Worm (Caenorhabditis elegans) whole organism, L3 larva: ENCODE data around the gene sel-5.

Experiments
- R02D3.7 ChIP-seq: fragments of 150-350 bp; optimal IDR thresholded peaks from 2 replicates; lab custom pipeline; 2014; ENCODE audit warnings: missing biosample characterization, missing genetic modification characterization
- ZK546.5 ChIP-seq: sonication (generic microtip); optimal IDR thresholded peaks from 2 replicates; lab custom pipeline; 2017; ENCODE audit warnings: missing biosample characterization, missing genetic modification characterization
- aly-2 ChIP-seq: fragments of 150-350 bp; optimal IDR thresholded peaks from 2 replicates; lab custom pipeline; 2014; ENCODE audit warnings: missing biosample characterization, missing genetic modification characterization
- ama-1 ChIP-seq: fragments of 150-350 bp; optimal IDR thresholded peaks from 2 replicates; lab custom pipeline; 2018
- ceh-16 ChIP-seq: sonication (generic microtip); optimal IDR thresholded peaks from 2 replicates; lab custom pipeline; 2017; ENCODE audit warnings: missing biosample characterization, missing genetic modification characterization
- ceh-28 ChIP-seq: fragments of 150-350 bp; optimal IDR thresholded peaks from 2 replicates; lab custom pipeline; 2014; ENCODE audit warnings: missing biosample characterization, missing genetic modification reagents, missing genetic modification characterization
- ceh-82 ChIP-seq: fragments of 150-350 bp; optimal IDR thresholded peaks from 2 replicates; lab custom pipeline; 2014; ENCODE audit warnings: missing biosample characterization, missing genetic modification characterization
- ceh-9 ChIP-seq: sonication (generic microtip); optimal IDR thresholded peaks from 2 replicates; lab custom pipeline; 2018; ENCODE audit warnings: missing biosample characterization, missing genetic modification characterization
- daf-12 ChIP-seq: fragments of 150-350 bp; optimal IDR thresholded peaks from 2 replicates; lab custom pipeline; 2014; ENCODE audit warnings: missing biosample characterization, missing genetic modification reagents, missing genetic modification characterization
- egl-27 ChIP-seq: sonication (generic microtip); optimal IDR thresholded peaks from 4 replicates; lab custom pipeline; 2017; ENCODE audit warnings: missing biosample characterization, missing genetic modification reagents, missing genetic modification characterization
- egl-5 ChIP-seq: fragments of 150-350 bp; optimal IDR thresholded peaks from 2 replicates; lab custom pipeline; 2017; ENCODE audit warnings: missing biosample characterization, missing genetic modification reagents, missing genetic modification characterization, inconsistent platforms
- elt-1 ChIP-seq: fragments of 150-350 bp; optimal IDR thresholded peaks from 2 replicates; lab custom pipeline; 2014; ENCODE audit warnings: missing biosample characterization, missing genetic modification characterization
- elt-2 ChIP-seq: sonication (generic microtip); optimal IDR thresholded peaks from 2 replicates; lab custom pipeline; 2016; ENCODE audit warnings: missing genetic modification reagents, mild to moderate bottlenecking, missing genetic modification characterization, missing compliant biosample characterization
- elt-3 ChIP-seq, 3 experiments: fragments of 150-350 bp in 1 of 3; sonication (generic microtip) in 2 of 3; optimal IDR thresholded peaks; 2 replicates in 2 of 3; 4 replicates in 1 of 3; lab custom pipeline; 2014 to 2017; ENCODE audit warnings: missing biosample characterization in 3 of 3, missing genetic modification characterization in 3 of 3
- eor-1 ChIP-seq, 2 experiments: fragments of 150-350 bp; optimal IDR thresholded peaks; 2 replicates each; lab custom pipeline; 2014 to 2018; ENCODE audit warnings: missing biosample characterization in 2 of 2, missing genetic modification characterization in 2 of 2
- fkh-10 ChIP-seq: sonication (generic microtip); optimal IDR thresholded peaks from 2 replicates; lab custom pipeline; 2017; ENCODE audit warnings: missing biosample characterization, missing genetic modification reagents, missing genetic modification characterization
- fkh-2 ChIP-seq: fragments of 150-350 bp; optimal IDR thresholded peaks from 2 replicates; lab custom pipeline; 2014; ENCODE audit warnings: missing biosample characterization, missing genetic modification reagents, missing genetic modification characterization
- fos-1 ChIP-seq: fragments of 150-350 bp; optimal IDR thresholded peaks from 2 replicates; lab custom pipeline; 2014; ENCODE audit warnings: missing biosample characterization, missing genetic modification characterization
- hmg-11 ChIP-seq: sonication (generic microtip); optimal IDR thresholded peaks from 2 replicates; lab custom pipeline; 2016; ENCODE audit warnings: missing genetic modification characterization, missing compliant biosample characterization
- jun-1 ChIP-seq: fragments of 150-350 bp; optimal IDR thresholded peaks from 2 replicates; lab custom pipeline; 2014; ENCODE audit warnings: missing biosample characterization, missing genetic modification reagents, missing genetic modification characterization
- lin-15B ChIP-seq: fragments of 150-350 bp; optimal IDR thresholded peaks from 2 replicates; lab custom pipeline; 2014; ENCODE audit warnings: missing biosample characterization, missing genetic modification characterization
- lin-39 ChIP-seq: fragments of 150-350 bp; optimal IDR thresholded peaks from 2 replicates; lab custom pipeline; 2018; ENCODE audit warnings: missing biosample characterization, missing genetic modification reagents, missing genetic modification characterization
- lsy-12 ChIP-seq: sonication (generic microtip); optimal IDR thresholded peaks from 2 replicates; lab custom pipeline; 2016; ENCODE audit warnings: mild to moderate bottlenecking, missing genetic modification characterization, missing compliant biosample characterization
- mdl-1 ChIP-seq: fragments of 150-350 bp; optimal IDR thresholded peaks from 2 replicates; lab custom pipeline; 2014; ENCODE audit warnings: missing biosample characterization, missing genetic modification characterization
- mml-1 ChIP-seq: fragments of 150-350 bp; sonication (generic microtip); optimal IDR thresholded peaks from 3 replicates; lab custom pipeline; 2014; ENCODE audit warnings: missing biosample characterization, missing genetic modification characterization
- nfya-1 ChIP-seq: sonication (generic microtip); optimal IDR thresholded peaks from 2 replicates; lab custom pipeline; 2017; ENCODE audit warnings: missing genetic modification characterization, mild to moderate bottlenecking, missing compliant biosample characterization, antibody characterized with exemption, moderate library complexity; ENCODE audit not compliant: insufficient read depth
- nhr-11 ChIP-seq: fragments of 150-350 bp; optimal IDR thresholded peaks from 2 replicates; lab custom pipeline; 2014; ENCODE audit warnings: missing biosample characterization, missing genetic modification characterization
- nhr-12 ChIP-seq: fragments of 150-350 bp; optimal IDR thresholded peaks from 2 replicates; lab custom pipeline; 2014; ENCODE audit warnings: missing biosample characterization, missing genetic modification characterization
- nhr-23 ChIP-seq: fragments of 150-350 bp; optimal IDR thresholded peaks from 2 replicates; lab custom pipeline; 2014; ENCODE audit warnings: missing biosample characterization, missing genetic modification reagents, missing genetic modification characterization
- nhr-237 ChIP-seq: fragments of 150-350 bp; optimal IDR thresholded peaks from 2 replicates; lab custom pipeline; 2014; ENCODE audit warnings: missing biosample characterization, missing genetic modification characterization
- nhr-25 ChIP-seq: sonication (generic microtip); optimal IDR thresholded peaks from 2 replicates; lab custom pipeline; 2017; ENCODE audit warnings: missing biosample characterization, missing genetic modification characterization
- nhr-28 ChIP-seq: fragments of 150-350 bp; optimal IDR thresholded peaks from 2 replicates; lab custom pipeline; 2014; ENCODE audit warnings: missing biosample characterization, missing genetic modification characterization
- nhr-43 ChIP-seq: sonication (generic microtip); optimal IDR thresholded peaks from 2 replicates; lab custom pipeline; 2016; ENCODE audit warnings: mild to moderate bottlenecking, missing genetic modification characterization, missing compliant biosample characterization; ENCODE audit not compliant: poor library complexity, severe bottlenecking
- nhr-67 ChIP-seq: fragments of 150-350 bp; optimal IDR thresholded peaks from 2 replicates; lab custom pipeline; 2014; ENCODE audit warnings: missing biosample characterization, missing genetic modification characterization
- nhr-76 ChIP-seq: fragments of 150-350 bp; sonication (generic microtip); optimal IDR thresholded peaks from 5 replicates; lab custom pipeline; 2014; ENCODE audit warnings: missing biosample characterization, missing genetic modification characterization
- nhr-77 ChIP-seq: fragments of 150-350 bp; optimal IDR thresholded peaks from 2 replicates; lab custom pipeline; 2014; ENCODE audit warnings: missing biosample characterization, missing genetic modification characterization
- pha-4 ChIP-seq: fragments of 150-350 bp; optimal IDR thresholded peaks from 2 replicates; lab custom pipeline; 2014; ENCODE audit warnings: missing biosample characterization, missing genetic modification reagents, missing genetic modification characterization
- pqm-1 ChIP-seq: fragments of 150-350 bp; optimal IDR thresholded peaks from 2 replicates; lab custom pipeline; 2017; ENCODE audit warnings: missing biosample characterization, missing genetic modification characterization, inconsistent platforms
- sea-2 ChIP-seq: fragments of 150-350 bp; sonication (generic microtip); optimal IDR thresholded peaks from 4 replicates; lab custom pipeline; 2014; ENCODE audit warnings: missing biosample characterization, missing genetic modification reagents, missing genetic modification characterization
- skn-1 ChIP-seq: fragments of 150-350 bp; optimal IDR thresholded peaks from 2 replicates; lab custom pipeline; 2014; ENCODE audit warnings: missing biosample characterization, missing genetic modification characterization
- snpc-4 ChIP-seq: fragments of 150-350 bp; optimal IDR thresholded peaks from 2 replicates; lab custom pipeline; 2014; ENCODE audit warnings: missing biosample characterization, missing genetic modification characterization
- tbx-2 ChIP-seq: sonication (generic microtip); optimal IDR thresholded peaks from 2 replicates; lab custom pipeline; 2016; ENCODE audit warnings: mild to moderate bottlenecking, missing genetic modification characterization, missing compliant biosample characterization
- unc-39 ChIP-seq: sonication (generic microtip); optimal IDR thresholded peaks from 4 replicates; lab custom pipeline; 2017; ENCODE audit warnings: missing biosample characterization, missing genetic modification characterization
- unc-62 ChIP-seq: fragments of 150-350 bp; sonication (generic microtip); optimal IDR thresholded peaks from 4 replicates; lab custom pipeline; 2014; ENCODE audit warnings: missing biosample characterization, missing genetic modification reagents, missing genetic modification characterization
- zag-1 ChIP-seq: fragments of 150-350 bp; optimal IDR thresholded peaks from 2 replicates; lab custom pipeline; 2014; ENCODE audit warnings: missing biosample characterization, missing genetic modification characterization
- ztf-11 ChIP-seq: fragments of 150-350 bp; optimal IDR thresholded peaks from 2 replicates; lab custom pipeline; 2014; ENCODE audit warnings: missing biosample characterization, missing genetic modification characterization
- ztf-4 ChIP-seq: fragments of 150-350 bp; optimal IDR thresholded peaks from 2 replicates; lab custom pipeline; 2014; ENCODE audit warnings: missing biosample characterization, missing genetic modification characterization

The sel-5 gene

DNA sequence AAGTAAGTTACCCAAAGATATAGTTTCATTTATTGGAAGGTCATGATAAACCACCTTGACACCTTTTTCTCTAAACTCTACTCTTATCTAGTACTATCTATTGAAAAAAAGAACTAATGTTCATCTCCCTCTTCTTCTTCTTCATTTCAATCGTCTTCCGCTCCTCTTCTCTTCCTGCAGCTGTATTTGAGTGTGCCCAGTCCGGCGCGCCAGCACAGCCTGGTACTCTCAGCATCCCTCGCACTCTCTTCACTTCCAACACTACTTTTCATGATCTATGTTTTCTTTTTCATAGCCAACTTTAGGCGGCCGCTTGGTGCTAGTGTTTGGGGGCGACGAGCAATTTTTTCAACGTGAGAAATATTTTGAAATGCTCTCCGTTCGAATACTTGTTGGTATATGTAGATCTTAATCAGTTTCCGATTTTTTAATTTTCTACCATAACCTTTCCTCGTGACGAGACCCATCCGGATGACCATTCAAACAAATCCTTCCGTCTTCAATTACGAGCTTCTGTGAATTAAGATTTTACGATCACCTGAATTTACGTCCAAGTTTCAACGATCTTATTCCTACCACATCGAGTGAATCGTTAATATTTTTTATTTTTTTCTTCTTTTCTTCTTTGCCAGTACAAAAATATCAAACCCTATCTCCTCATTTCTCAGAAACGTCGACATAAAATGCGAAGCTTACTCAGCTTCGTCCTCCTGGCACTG, 16.0 kb downstream of the sel-5 start, which contains the start of gene pan-1:
TSS of gene pan-1 (plus strand) at position 669 of the 719 bp plus-strand sequence.
- TF ChIP-seq nfya-1 (peak; percentile 85), lin-39 (tag; lab: Kevin White, UChicago) (peak; percentile 76), nhr-25 (tag; lab: Kevin White, UChicago) (peak; percentile 51), daf-12 (tag; lab: Kevin White, UChicago) (no peak), lin-15B (no peak), aly-2 (no peak), nhr-77 (tag; lab: Kevin White, UChicago) (no peak), fkh-2 (tag; lab: Kevin White, UChicago) (no peak), ceh-16 (tag; lab: Kevin White, UChicago) (no peak), skn-1 (tag; lab: Kevin White, UChicago) (no peak), snpc-4 (tag; lab: Kevin White, UChicago) (peak; percentile 53), ztf-4 (tag; lab: Kevin White, UChicago) (no peak), egl-5 (tag; lab: Kevin White, UChicago) (peak; percentile 46), egl-27 (tag; lab: Kevin White, UChicago) (no peak), nhr-237 (tag; lab: Kevin White, UChicago) (no peak), ceh-82 (peak; percentile 25), nhr-11 (tag; lab: Kevin White, UChicago) (no peak), tbx-2 (tag; lab: Kevin White, UChicago) (no peak), fos-1 (tag; lab: Kevin White, UChicago) (no peak), unc-39 (tag; lab: Kevin White, UChicago) (no peak), sea-2 (no peak), ceh-28 (peak; percentile 9), ama-1 (lab: Kevin White, UChicago) (peak; percentile 80), nhr-67 (tag; lab: Kevin White, UChicago) (no peak), elt-1 (tag; lab: Kevin White, UChicago) (no peak), mdl-1 (tag; lab: Kevin White, UChicago) (no peak), jun-1 (tag; lab: Kevin White, UChicago) (no peak), pqm-1 (tag; lab: Kevin White, UChicago) (no peak), mml-1 (tag; lab: Kevin White, UChicago) (no peak), nhr-43 (no peak), eor-1 (tag; optimal IDR thresholded peaks at IDR 0.05; lab: Kevin White, UChicago) (no peak), lsy-12 (tag; lab: Kevin White, UChicago) (peak; percentile 49), ceh-9 (no peak), ZK546.5 (tag; lab: Kevin White, UChicago) (no peak), nhr-12 (no peak), ztf-11 (tag; lab: Kevin White, UChicago) (no peak), elt-2 (peak; percentile 24), unc-62 (GFP tag; lab: Kevin White, UChicago) (peak; percentile 9), hmg-11 (peak; percentile 89), elt-3 (tag; optimal IDR thresholded peaks at IDR 0.05; lab: Kevin White, UChicago) (no peak), nhr-28 (tag; lab: Kevin White, UChicago) (no peak), R02D3.7 (tag; lab: Kevin White, UChicago) (no peak), nhr-76 (tag; lab: Kevin White, UChicago) (no peak), fkh-10 (GFP tag; lab: Kevin White, UChicago) (no peak), pha-4 (tag; lab: Kevin White, UChicago) (peak; percentile 66), nhr-23 (peak; percentile 72), zag-1 (tag; lab: Kevin White, UChicago) (no peak)
